Worm (Caenorhabditis elegans) whole organism, L3 larva: Measurements from ENCODE around the gene W08G11.5.

Experiments
- lin-39 ChIP-seq: fragments of 150-350 bp; optimal IDR thresholded peaks from 2 replicates; lab custom pipeline; 2018; ENCODE audit warnings: missing biosample characterization, missing genetic modification reagents, missing genetic modification characterization
- nhr-11 ChIP-seq: fragments of 150-350 bp; optimal IDR thresholded peaks from 2 replicates; lab custom pipeline; 2014; ENCODE audit warnings: missing biosample characterization, missing genetic modification characterization
- nhr-25 ChIP-seq: sonication (generic microtip); optimal IDR thresholded peaks from 2 replicates; lab custom pipeline; 2017; ENCODE audit warnings: missing biosample characterization, missing genetic modification characterization
- nhr-28 ChIP-seq: fragments of 150-350 bp; optimal IDR thresholded peaks from 2 replicates; lab custom pipeline; 2014; ENCODE audit warnings: missing biosample characterization, missing genetic modification characterization
- sea-2 ChIP-seq: fragments of 150-350 bp; sonication (generic microtip); optimal IDR thresholded peaks from 4 replicates; lab custom pipeline; 2014; ENCODE audit warnings: missing biosample characterization, missing genetic modification reagents, missing genetic modification characterization
- unc-62 ChIP-seq: fragments of 150-350 bp; sonication (generic microtip); optimal IDR thresholded peaks from 4 replicates; lab custom pipeline; 2014; ENCODE audit warnings: missing biosample characterization, missing genetic modification reagents, missing genetic modification characterization
- zag-1 ChIP-seq: fragments of 150-350 bp; optimal IDR thresholded peaks from 2 replicates; lab custom pipeline; 2014; ENCODE audit warnings: missing biosample characterization, missing genetic modification characterization

DNA sequence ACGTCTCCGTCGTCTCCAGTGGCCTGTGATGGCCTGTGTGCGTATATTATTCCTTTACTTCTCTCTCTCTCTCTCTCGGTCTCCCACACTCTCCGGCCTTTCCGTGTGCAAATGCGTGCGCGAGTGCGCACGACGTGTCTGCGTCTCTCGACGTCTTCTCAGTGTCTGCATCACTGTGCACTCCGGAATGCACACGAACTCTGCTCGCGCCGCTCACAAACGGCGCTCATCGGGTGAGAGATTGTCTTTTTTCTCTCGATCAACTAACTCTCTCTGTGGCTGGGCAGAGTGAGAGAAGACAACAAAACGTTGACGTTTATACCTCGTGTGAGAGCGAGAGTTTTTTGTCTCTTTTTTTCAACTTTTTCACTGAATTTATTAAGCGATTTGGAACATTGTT, 9.6 kb upstream of the W08G11.5 start:
- TF ChIP-seq nhr-25 = peak; percentile 64
- TF ChIP-seq nhr-11 = no peak
- no peak for TF ChIP-seq nhr-28 (tag; lab: Kevin White, UChicago)
- no peak for TF ChIP-seq zag-1 (tag; lab: Kevin White, UChicago)
- peak; percentile 92 for TF ChIP-seq lin-39 (tag; lab: Kevin White, UChicago)
- TF ChIP-seq unc-62 (GFP tag; lab: Kevin White, UChicago) = peak; percentile 13
- TF ChIP-seq sea-2 (GFP tag; lab: Kevin White, UChicago) = no peak
